Worm (Caenorhabditis elegans) whole organism, L3 larva: ENCODE results near the gene F46C8.8.

Experiments used
- nhr-11 ChIP-seq: fragments of 150-350 bp; optimal IDR thresholded peaks from 2 replicates; lab custom pipeline; 2014; ENCODE audit warnings: missing biosample characterization, missing genetic modification characterization
- ztf-11 ChIP-seq: fragments of 150-350 bp; optimal IDR thresholded peaks from 2 replicates; lab custom pipeline; 2014; ENCODE audit warnings: missing biosample characterization, missing genetic modification characterization

DNA sequence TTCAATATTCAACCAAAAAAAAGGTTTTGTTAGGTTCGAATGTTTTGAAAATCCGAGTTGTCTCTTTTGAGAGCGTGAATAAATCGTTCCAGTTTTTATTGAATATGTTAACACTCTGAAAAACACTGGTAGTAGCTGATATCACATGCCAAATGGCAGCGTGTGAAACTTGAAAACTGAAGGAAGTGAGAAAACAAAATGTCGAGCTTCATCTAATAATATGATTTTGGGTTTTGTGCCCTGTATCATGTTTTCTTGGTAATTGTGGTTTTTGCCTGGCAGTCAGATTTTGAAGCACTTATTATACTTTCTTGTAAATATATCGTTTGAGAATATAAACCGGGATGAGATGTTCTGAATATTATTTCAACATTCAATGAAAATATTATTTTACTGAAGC is 51.4 kb downstream of the F46C8.8 start, which contains the start of gene F48E3.6:
- TF ChIP-seq ztf-11 (tag; lab: Kevin White, UChicago) (no peak), nhr-11 (tag; lab: Kevin White, UChicago) (no peak)
